Worm (Caenorhabditis elegans) whole organism, midembryonic: ENCODE results near the gene fbxb-76.

ENCODE experiments used
- cog-1 ChIP-seq: sonication (generic microtip); optimal IDR thresholded peaks from 2 replicates; lab custom pipeline; 2016; ENCODE audit warnings: missing genetic modification characterization, missing compliant biosample characterization
- flt-1 ChIP-seq: fragments of 200-800 bp; sonication (Bioruptor generic); IDR thresholded peaks from 2 replicates; pipeline ENCODE4 v1.3.6; 2022; ENCODE audit warnings: missing genetic modification characterization, missing compliant biosample characterization
- med-1 ChIP-seq: sonication (generic microtip); optimal IDR thresholded peaks from 2 replicates; lab custom pipeline; 2017; ENCODE audit warnings: missing genetic modification characterization, mild to moderate bottlenecking, missing compliant biosample characterization, antibody characterized with exemption, missing genetic modification reagents; ENCODE audit not compliant: insufficient read depth
- ref-1 ChIP-seq: fragments of 200-800 bp; sonication (Bioruptor generic); conservative IDR thresholded peaks from 2 replicates; pipeline ENCODE4 v1.3.6; 2022; ENCODE audit warnings: missing genetic modification reagents, missing genetic modification characterization, missing compliant biosample characterization
- tab-1 ChIP-seq: fragments of 200-800 bp; sonication (Bioruptor generic); IDR thresholded peaks from 2 replicates; pipeline ENCODE4 v1.3.6; 2022; ENCODE audit warnings: missing genetic modification characterization, missing compliant biosample characterization
- ztf-23 ChIP-seq: fragments of 200-800 bp; sonication (Bioruptor generic); IDR thresholded peaks from 2 replicates; pipeline ENCODE4 v1.3.6; 2022; ENCODE audit warnings: missing genetic modification reagents, missing genetic modification characterization, missing compliant biosample characterization

- no peak for TF ChIP-seq tab-1 (GFP tag; lab: Robert Waterston, UW)
- TF ChIP-seq ztf-23, result no peak
- TF ChIP-seq flt-1 (GFP tag; lab: Robert Waterston, UW), result no peak
- no peak for TF ChIP-seq ref-1 (GFP tag; lab: Robert Waterston, UW)
- TF ChIP-seq med-1 (GFP tag; lab: Kevin White, UChicago), result no peak
- no peak for TF ChIP-seq cog-1
Observed at ce11 chrIV:11347275-11347674, 31.9 kb downstream of the fbxb-76 start.
